Worm (Caenorhabditis elegans): Measurements from ENCODE around the gene mdt-4.

DNA sequence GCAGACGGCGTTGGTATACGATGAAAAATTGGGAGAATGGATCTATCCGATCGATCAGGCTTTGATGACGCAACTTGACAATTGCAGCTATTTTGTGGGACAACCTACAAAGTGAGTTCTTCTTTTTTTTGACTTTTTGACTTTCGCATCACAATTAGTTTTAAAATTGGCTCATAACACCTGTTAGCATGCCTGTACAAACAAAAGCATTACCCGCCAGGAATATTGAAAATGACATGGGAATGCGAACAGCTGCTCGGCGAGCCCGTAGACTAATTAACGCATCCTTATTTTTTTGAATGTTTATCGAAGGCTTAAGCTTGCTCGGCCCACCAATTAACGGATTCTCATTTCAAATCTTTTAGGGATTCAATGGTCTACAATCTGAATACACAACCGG, 43.5 kb upstream of the mdt-4 start:
- TF ChIP-seq med-1 (GFP tag; optimal IDR thresholded peaks at IDR 0.05; ENCODE audit: insufficient read depth): no peak
- TF ChIP-seq ztf-29 (GFP tag; IDR thresholded peaks at IDR 0.05): no peak
- TF ChIP-seq ref-1 (GFP tag; conservative IDR thresholded peaks at IDR 0.05): no peak
- TF ChIP-seq T22C8.4 (GFP tag; IDR thresholded peaks at IDR 0.05): no peak
- TF ChIP-seq flt-1 (GFP tag; IDR thresholded peaks at IDR 0.05): no peak

All from whole organism, midembryonic.